Worm (Caenorhabditis elegans) whole organism, L2 larva: ENCODE results near the gene evl-20.

ENCODE experiments used
- ama-1 ChIP-seq: fragments of 150-350 bp; optimal IDR thresholded peaks from 2 replicates; lab custom pipeline; 2018; ENCODE audit warnings: inconsistent platforms
- elt-3 ChIP-seq: sonication (generic microtip); optimal IDR thresholded peaks from 2 replicates; lab custom pipeline; 2017; ENCODE audit warnings: missing biosample characterization, missing genetic modification characterization
- mab-5 ChIP-seq: fragments of 150-350 bp; optimal IDR thresholded peaks from 2 replicates; lab custom pipeline; 2014; ENCODE audit warnings: missing biosample characterization, missing genetic modification characterization
- skn-1 ChIP-seq: sonication (generic microtip); optimal IDR thresholded peaks from 2 replicates; lab custom pipeline; 2017; ENCODE audit warnings: missing biosample characterization, missing genetic modification characterization
- snpc-4 ChIP-seq: fragments of 150-350 bp; optimal IDR thresholded peaks from 2 replicates; lab custom pipeline; 2014; ENCODE audit warnings: missing biosample characterization, missing genetic modification characterization
- zag-1 ChIP-seq: fragments of 150-350 bp; optimal IDR thresholded peaks from 2 replicates; lab custom pipeline; 2014; ENCODE audit warnings: missing biosample characterization, missing genetic modification characterization

DNA sequence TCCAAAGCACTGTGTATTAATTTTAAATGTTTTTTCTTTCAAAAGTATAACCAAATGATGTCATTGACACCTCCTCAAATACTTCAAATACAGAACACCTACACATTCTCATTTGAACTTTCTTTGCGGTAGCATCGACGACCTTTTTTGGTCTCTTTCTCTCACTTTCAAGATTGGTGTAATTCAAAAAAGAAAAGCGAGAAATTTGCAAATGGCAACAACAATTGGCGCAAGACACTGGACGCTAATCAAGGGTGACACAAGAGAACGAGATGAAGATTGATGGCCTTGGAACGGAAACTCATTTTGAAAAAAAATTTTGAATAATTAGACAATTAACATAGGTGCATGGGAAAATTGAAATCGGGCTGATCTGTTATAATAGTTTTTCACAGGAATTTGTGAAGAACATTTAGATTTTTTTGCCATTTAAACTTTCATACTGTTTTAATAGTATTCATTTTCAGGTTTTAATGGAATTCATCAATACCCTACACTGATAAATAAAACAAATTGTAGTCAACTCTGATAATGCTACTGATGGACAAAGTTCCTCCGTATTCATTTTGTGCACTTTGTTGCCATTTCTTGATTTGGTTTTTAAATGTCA lies 26.9 kb upstream of the evl-20 start, which contains the start of gene fdgt-2:
- TF ChIP-seq elt-3 (no peak), skn-1 (tag; lab: Kevin White, UChicago) (no peak), ama-1 (lab: Kevin White, UChicago) (no peak), snpc-4 (tag; lab: Kevin White, UChicago) (no peak), mab-5 (tag; lab: Kevin White, UChicago) (no peak), zag-1 (tag; lab: Kevin White, UChicago) (no peak)
